Fruit fly (Drosophila melanogaster): ENCODE measurements around the gene CG14443.

DNA sequence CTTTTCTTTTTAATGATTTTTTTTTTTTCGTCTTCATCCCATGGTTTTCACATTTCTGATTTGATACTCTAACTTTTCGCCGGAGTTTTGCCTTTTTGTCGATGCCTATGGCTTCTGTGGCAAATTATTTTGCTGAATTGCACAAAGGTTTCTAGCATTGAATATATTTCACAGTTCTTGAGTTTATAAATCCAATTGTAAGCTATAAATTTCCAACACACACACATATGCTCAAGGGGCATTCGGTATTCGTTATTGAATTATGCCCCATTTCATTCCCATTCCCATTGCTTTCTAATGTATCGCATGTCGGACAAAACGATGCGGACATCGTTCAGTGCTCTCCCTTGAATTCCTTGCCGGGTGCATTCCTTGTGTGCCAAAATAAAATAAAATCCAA, 18.3 kb upstream of the CG14443 start:
- TF ChIP-seq Hr96 (GFP tag; optimal IDR thresholded peaks at IDR 0.05) = no peak
- no peak for TF ChIP-seq ovo (GFP tag; optimal IDR thresholded peaks at IDR 0.05)
- no peak for TF ChIP-seq pad (GFP tag; optimal IDR thresholded peaks at IDR 0.05)
- no peak for TF ChIP-seq CG7045 (GFP tag; optimal IDR thresholded peaks at IDR 0.05)
- TF ChIP-seq Clk (GFP tag; optimal IDR thresholded peaks at IDR 0.05) = no peak
- TF ChIP-seq cic (GFP tag; optimal IDR thresholded peaks at IDR 0.05) = no peak
- no peak for TF ChIP-seq bab1 (GFP tag; optimal IDR thresholded peaks at IDR 0.05)
- peak; percentile 9 for TF ChIP-seq tj (GFP tag; optimal IDR thresholded peaks at IDR 0.05)
- TF ChIP-seq CG7101 (tag; optimal IDR thresholded peaks at IDR 0.05) = no peak
- no peak for TF ChIP-seq CG33017 (tag; optimal IDR thresholded peaks at IDR 0.05)
- no peak for TF ChIP-seq Crg-1 (GFP tag; optimal IDR thresholded peaks at IDR 0.05)
- no peak for TF ChIP-seq toe (GFP tag; optimal IDR thresholded peaks at IDR 0.05)
- no peak for TF ChIP-seq CG14711 (tag; optimal IDR thresholded peaks at IDR 0.05)

All from whole organism, adult.